Worm (Caenorhabditis elegans) whole organism, L3 larva: ENCODE data around the gene Y73C8C.4.

ENCODE experiments used
- fos-1 ChIP-seq: fragments of 150-350 bp; optimal IDR thresholded peaks from 2 replicates; lab custom pipeline; 2014; ENCODE audit warnings: missing biosample characterization, missing genetic modification characterization
- nhr-23 ChIP-seq: fragments of 150-350 bp; optimal IDR thresholded peaks from 2 replicates; lab custom pipeline; 2014; ENCODE audit warnings: missing biosample characterization, missing genetic modification reagents, missing genetic modification characterization
- nhr-76 ChIP-seq: fragments of 150-350 bp; sonication (generic microtip); optimal IDR thresholded peaks from 5 replicates; lab custom pipeline; 2014; ENCODE audit warnings: missing biosample characterization, missing genetic modification characterization
- pha-4 ChIP-seq: fragments of 150-350 bp; optimal IDR thresholded peaks from 2 replicates; lab custom pipeline; 2014; ENCODE audit warnings: missing biosample characterization, missing genetic modification reagents, missing genetic modification characterization
- skn-1 ChIP-seq: fragments of 150-350 bp; optimal IDR thresholded peaks from 2 replicates; lab custom pipeline; 2014; ENCODE audit warnings: missing biosample characterization, missing genetic modification characterization

- TF ChIP-seq nhr-23 (tag; lab: Kevin White, UChicago) = no peak
- no peak for TF ChIP-seq fos-1 (tag; lab: Kevin White, UChicago)
- TF ChIP-seq pha-4 (tag; lab: Kevin White, UChicago) = no peak
- TF ChIP-seq nhr-76 (tag; lab: Kevin White, UChicago) = no peak
- TF ChIP-seq skn-1 = no peak
These were observed 30.4 kb downstream of the Y73C8C.4 start, which contains the start of gene C50H11.13 for ce11 chrV:3071548-3071947.
